Worm (Caenorhabditis elegans) whole organism, L3 larva: ENCODE data around the gene dyf-2.

Experiments used
- aly-2 ChIP-seq: fragments of 150-350 bp; optimal IDR thresholded peaks from 2 replicates; lab custom pipeline; 2014; ENCODE audit warnings: missing biosample characterization, missing genetic modification characterization
- ama-1 ChIP-seq: fragments of 150-350 bp; optimal IDR thresholded peaks from 2 replicates; lab custom pipeline; 2018
- ceh-16 ChIP-seq: sonication (generic microtip); optimal IDR thresholded peaks from 2 replicates; lab custom pipeline; 2017; ENCODE audit warnings: missing biosample characterization, missing genetic modification characterization
- ceh-28 ChIP-seq: fragments of 150-350 bp; optimal IDR thresholded peaks from 2 replicates; lab custom pipeline; 2014; ENCODE audit warnings: missing biosample characterization, missing genetic modification reagents, missing genetic modification characterization
- daf-12 ChIP-seq: fragments of 150-350 bp; optimal IDR thresholded peaks from 2 replicates; lab custom pipeline; 2014; ENCODE audit warnings: missing biosample characterization, missing genetic modification reagents, missing genetic modification characterization
- egl-27 ChIP-seq: sonication (generic microtip); optimal IDR thresholded peaks from 4 replicates; lab custom pipeline; 2017; ENCODE audit warnings: missing biosample characterization, missing genetic modification reagents, missing genetic modification characterization
- egl-5 ChIP-seq: fragments of 150-350 bp; optimal IDR thresholded peaks from 2 replicates; lab custom pipeline; 2017; ENCODE audit warnings: missing biosample characterization, missing genetic modification reagents, missing genetic modification characterization, inconsistent platforms
- elt-2 ChIP-seq: sonication (generic microtip); optimal IDR thresholded peaks from 2 replicates; lab custom pipeline; 2016; ENCODE audit warnings: missing genetic modification reagents, mild to moderate bottlenecking, missing genetic modification characterization, missing compliant biosample characterization
- elt-3 ChIP-seq, 3 experiments: fragments of 150-350 bp in 1 of 3; sonication (generic microtip) in 2 of 3; optimal IDR thresholded peaks; 2 replicates in 2 of 3; 4 replicates in 1 of 3; lab custom pipeline; 2014 to 2017; ENCODE audit warnings: missing biosample characterization in 3 of 3, missing genetic modification characterization in 3 of 3
- eor-1 ChIP-seq, 2 experiments: fragments of 150-350 bp; optimal IDR thresholded peaks; 2 replicates each; lab custom pipeline; 2014 to 2018; ENCODE audit warnings: missing biosample characterization in 2 of 2, missing genetic modification characterization in 2 of 2
- fkh-10 ChIP-seq: sonication (generic microtip); optimal IDR thresholded peaks from 2 replicates; lab custom pipeline; 2017; ENCODE audit warnings: missing biosample characterization, missing genetic modification reagents, missing genetic modification characterization
- fkh-2 ChIP-seq: fragments of 150-350 bp; optimal IDR thresholded peaks from 2 replicates; lab custom pipeline; 2014; ENCODE audit warnings: missing biosample characterization, missing genetic modification reagents, missing genetic modification characterization
- fos-1 ChIP-seq: fragments of 150-350 bp; optimal IDR thresholded peaks from 2 replicates; lab custom pipeline; 2014; ENCODE audit warnings: missing biosample characterization, missing genetic modification characterization
- hmg-11 ChIP-seq: sonication (generic microtip); optimal IDR thresholded peaks from 2 replicates; lab custom pipeline; 2016; ENCODE audit warnings: missing genetic modification characterization, missing compliant biosample characterization
- jun-1 ChIP-seq: fragments of 150-350 bp; optimal IDR thresholded peaks from 2 replicates; lab custom pipeline; 2014; ENCODE audit warnings: missing biosample characterization, missing genetic modification reagents, missing genetic modification characterization
- lin-15B ChIP-seq: fragments of 150-350 bp; optimal IDR thresholded peaks from 2 replicates; lab custom pipeline; 2014; ENCODE audit warnings: missing biosample characterization, missing genetic modification characterization
- lin-39 ChIP-seq: fragments of 150-350 bp; optimal IDR thresholded peaks from 2 replicates; lab custom pipeline; 2018; ENCODE audit warnings: missing biosample characterization, missing genetic modification reagents, missing genetic modification characterization
- lsy-12 ChIP-seq: sonication (generic microtip); optimal IDR thresholded peaks from 2 replicates; lab custom pipeline; 2016; ENCODE audit warnings: mild to moderate bottlenecking, missing genetic modification characterization, missing compliant biosample characterization
- mdl-1 ChIP-seq: fragments of 150-350 bp; optimal IDR thresholded peaks from 2 replicates; lab custom pipeline; 2014; ENCODE audit warnings: missing biosample characterization, missing genetic modification characterization
- mml-1 ChIP-seq: fragments of 150-350 bp; sonication (generic microtip); optimal IDR thresholded peaks from 3 replicates; lab custom pipeline; 2014; ENCODE audit warnings: missing biosample characterization, missing genetic modification characterization
- nfya-1 ChIP-seq: sonication (generic microtip); optimal IDR thresholded peaks from 2 replicates; lab custom pipeline; 2017; ENCODE audit warnings: missing genetic modification characterization, mild to moderate bottlenecking, missing compliant biosample characterization, antibody characterized with exemption, moderate library complexity; ENCODE audit not compliant: insufficient read depth
- nhr-11 ChIP-seq: fragments of 150-350 bp; optimal IDR thresholded peaks from 2 replicates; lab custom pipeline; 2014; ENCODE audit warnings: missing biosample characterization, missing genetic modification characterization
- nhr-23 ChIP-seq: fragments of 150-350 bp; optimal IDR thresholded peaks from 2 replicates; lab custom pipeline; 2014; ENCODE audit warnings: missing biosample characterization, missing genetic modification reagents, missing genetic modification characterization
- nhr-25 ChIP-seq: sonication (generic microtip); optimal IDR thresholded peaks from 2 replicates; lab custom pipeline; 2017; ENCODE audit warnings: missing biosample characterization, missing genetic modification characterization
- nhr-28 ChIP-seq: fragments of 150-350 bp; optimal IDR thresholded peaks from 2 replicates; lab custom pipeline; 2014; ENCODE audit warnings: missing biosample characterization, missing genetic modification characterization
- nhr-43 ChIP-seq: sonication (generic microtip); optimal IDR thresholded peaks from 2 replicates; lab custom pipeline; 2016; ENCODE audit warnings: mild to moderate bottlenecking, missing genetic modification characterization, missing compliant biosample characterization; ENCODE audit not compliant: poor library complexity, severe bottlenecking
- nhr-67 ChIP-seq: fragments of 150-350 bp; optimal IDR thresholded peaks from 2 replicates; lab custom pipeline; 2014; ENCODE audit warnings: missing biosample characterization, missing genetic modification characterization
- nhr-76 ChIP-seq: fragments of 150-350 bp; sonication (generic microtip); optimal IDR thresholded peaks from 5 replicates; lab custom pipeline; 2014; ENCODE audit warnings: missing biosample characterization, missing genetic modification characterization
- nhr-77 ChIP-seq: fragments of 150-350 bp; optimal IDR thresholded peaks from 2 replicates; lab custom pipeline; 2014; ENCODE audit warnings: missing biosample characterization, missing genetic modification characterization
- pha-4 ChIP-seq: fragments of 150-350 bp; optimal IDR thresholded peaks from 2 replicates; lab custom pipeline; 2014; ENCODE audit warnings: missing biosample characterization, missing genetic modification reagents, missing genetic modification characterization
- pqm-1 ChIP-seq: fragments of 150-350 bp; optimal IDR thresholded peaks from 2 replicates; lab custom pipeline; 2017; ENCODE audit warnings: missing biosample characterization, missing genetic modification characterization, inconsistent platforms
- skn-1 ChIP-seq: fragments of 150-350 bp; optimal IDR thresholded peaks from 2 replicates; lab custom pipeline; 2014; ENCODE audit warnings: missing biosample characterization, missing genetic modification characterization
- snpc-4 ChIP-seq: fragments of 150-350 bp; optimal IDR thresholded peaks from 2 replicates; lab custom pipeline; 2014; ENCODE audit warnings: missing biosample characterization, missing genetic modification characterization
- tbx-2 ChIP-seq: sonication (generic microtip); optimal IDR thresholded peaks from 2 replicates; lab custom pipeline; 2016; ENCODE audit warnings: mild to moderate bottlenecking, missing genetic modification characterization, missing compliant biosample characterization
- zag-1 ChIP-seq: fragments of 150-350 bp; optimal IDR thresholded peaks from 2 replicates; lab custom pipeline; 2014; ENCODE audit warnings: missing biosample characterization, missing genetic modification characterization

Gene dyf-2

DNA sequence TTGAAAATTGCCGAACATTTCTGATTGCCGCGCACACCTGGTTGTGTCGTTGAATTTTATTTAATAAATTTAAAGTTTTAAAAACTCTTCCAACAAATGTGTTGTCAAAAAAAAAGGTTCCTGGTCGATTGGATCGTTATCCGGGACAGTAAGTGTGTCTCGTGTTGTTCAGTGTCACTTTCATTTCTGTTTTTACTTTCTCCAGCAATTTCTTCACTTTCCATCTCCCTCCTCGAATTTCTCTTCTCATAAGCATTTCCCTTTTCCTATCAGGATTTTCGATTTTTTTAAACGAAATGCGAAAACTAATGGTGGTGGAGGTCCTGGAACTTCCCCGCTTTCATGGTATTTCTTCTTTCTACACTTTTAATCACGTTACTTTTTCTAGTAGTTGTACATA is 9.3 kb upstream of the dyf-2 start:
- TF ChIP-seq fkh-2 (tag; lab: Kevin White, UChicago) (no peak), nhr-23 (tag; lab: Kevin White, UChicago) (peak; percentile 14)

- TF ChIP-seq nfya-1 (peak; percentile 52), fkh-10 (GFP tag; lab: Kevin White, UChicago) (no peak), lsy-12 (tag; lab: Kevin White, UChicago) (peak; percentile 9), hmg-11 (tag; lab: Kevin White, UChicago) (no peak), daf-12 (tag; lab: Kevin White, UChicago) (no peak), pqm-1 (peak; percentile 61), egl-27 (tag; lab: Kevin White, UChicago) (peak; percentile 52), pha-4 (tag; lab: Kevin White, UChicago) (peak; percentile 96), nhr-43 (tag; lab: Kevin White, UChicago) (peak; percentile 9), elt-2 (tag; lab: Kevin White, UChicago) (peak; percentile 74), nhr-25 (tag; lab: Kevin White, UChicago) (no peak), skn-1 (peak; percentile 72), fos-1 (tag; lab: Kevin White, UChicago) (no peak), jun-1 (tag; lab: Kevin White, UChicago) (peak; percentile 10), ceh-28 (peak; percentile 51), tbx-2 (tag; lab: Kevin White, UChicago) (no peak), zag-1 (tag; lab: Kevin White, UChicago) (no peak)
Measured at ce11 chrIII:13694048-13694447, 7.8 kb upstream of the dyf-2 start.

- TF ChIP-seq fkh-10 (GFP tag; lab: Kevin White, UChicago) = no peak
- peak; percentile 57 for TF ChIP-seq ceh-28
- no peak for TF ChIP-seq nhr-28 (tag; lab: Kevin White, UChicago)
- TF ChIP-seq, all 47 proteins: peak for 1
Measured at ce11 chrIII:13693187-13693586, 6.9 kb upstream of the dyf-2 start.

DNA sequence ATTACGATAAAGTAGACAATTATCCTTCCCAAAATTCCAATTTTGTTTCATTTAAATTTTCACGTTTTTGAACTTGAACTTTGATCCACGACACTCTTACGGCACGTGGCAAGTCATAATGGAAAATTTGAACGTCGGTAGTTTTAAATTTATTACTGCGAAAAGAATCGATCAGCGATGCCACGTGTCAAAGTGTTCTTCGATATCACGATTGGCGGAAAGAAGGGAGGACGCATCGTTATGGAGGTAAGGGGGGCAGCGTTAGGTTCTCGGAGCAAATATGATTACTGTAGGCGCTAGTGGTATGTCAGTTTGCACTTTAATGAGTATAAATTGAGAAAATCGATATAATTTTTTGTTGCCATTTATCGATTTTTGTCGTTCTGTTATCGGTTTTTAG is 6.3 kb upstream of the dyf-2 start, which contains the start of gene cyn-2:
TSS of gene cyn-2 (plus strand) at position 114 of the 400 bp plus-strand sequence.
- TF ChIP-seq ceh-28 = peak; percentile 27
- TF ChIP-seq mml-1 = no peak

DNA sequence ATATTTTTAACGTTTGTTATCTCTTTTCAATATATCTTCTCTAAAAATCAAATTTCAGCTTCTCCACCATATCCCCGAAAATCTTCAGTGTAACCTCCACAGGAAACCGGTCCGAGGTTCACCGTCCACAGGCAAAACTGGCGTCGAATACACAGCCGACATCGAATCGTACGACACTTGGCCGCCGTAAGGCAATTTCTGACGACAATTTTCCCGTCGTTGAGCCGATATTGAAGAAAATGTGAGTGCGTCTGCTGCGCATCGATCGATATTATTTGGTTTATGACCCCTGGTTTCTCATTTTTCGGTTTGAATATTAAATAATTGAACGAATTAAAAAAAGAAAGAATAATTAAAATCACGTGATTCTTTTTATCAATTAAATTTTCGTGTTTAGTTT is 966 bp upstream of the dyf-2 start, which contains the start of gene cul-2:
TSS of gene cul-2 (plus strand) at position 59 of the 400 bp plus-strand sequence.
- TF ChIP-seq lin-15B (peak; percentile 43), ama-1 (peak; percentile 10), egl-5 (tag; lab: Kevin White, UChicago) (no peak), pha-4 (tag; lab: Kevin White, UChicago) (peak; percentile 35), hmg-11 (tag; lab: Kevin White, UChicago) (peak; percentile 60), lin-39 (tag; lab: Kevin White, UChicago) (peak; percentile 18), nhr-25 (tag; lab: Kevin White, UChicago) (peak; percentile 38), nfya-1 (peak; percentile 36), ceh-16 (tag; lab: Kevin White, UChicago) (no peak)

- TF ChIP-seq ceh-16 (tag; lab: Kevin White, UChicago) = no peak
- no peak for TF ChIP-seq nhr-76
- no peak for TF ChIP-seq lin-39 (tag; lab: Kevin White, UChicago)
- no peak for TF ChIP-seq jun-1 (tag; lab: Kevin White, UChicago)
- TF ChIP-seq hmg-11 (tag; lab: Kevin White, UChicago) = no peak
- TF ChIP-seq lin-15B = no peak
- TF ChIP-seq tbx-2 (tag; lab: Kevin White, UChicago) = no peak
- TF ChIP-seq mml-1 = no peak
- no peak for TF ChIP-seq egl-27 (tag; lab: Kevin White, UChicago)
- TF ChIP-seq snpc-4 (tag; lab: Kevin White, UChicago) = no peak
- no peak for TF ChIP-seq daf-12 (tag; lab: Kevin White, UChicago)
Measured at ce11 chrIII:13684236-13684635, 2.0 kb downstream of the dyf-2 start.

DNA sequence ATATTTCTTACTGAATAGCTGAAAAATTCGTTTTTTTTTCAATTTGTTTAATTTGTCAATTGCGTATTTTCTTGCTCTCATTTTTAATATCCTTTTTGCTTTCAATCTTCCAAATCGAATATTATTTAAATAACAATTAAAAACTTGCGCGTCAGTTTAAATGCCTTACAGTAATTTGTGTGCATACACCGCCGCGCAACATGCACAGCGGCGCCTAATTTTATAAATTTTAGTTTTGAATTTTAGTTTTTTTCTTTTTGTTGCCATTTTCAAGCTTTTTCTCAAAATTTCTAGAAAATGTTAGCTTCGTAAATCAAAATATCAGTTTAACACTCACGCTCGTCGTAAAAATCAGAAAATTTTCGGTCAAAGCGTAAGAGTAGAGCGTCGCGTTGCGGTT is 3.0 kb downstream of the dyf-2 start:
- TF ChIP-seq aly-2 (tag; lab: Kevin White, UChicago) (no peak), eor-1 (tag; optimal IDR thresholded peaks at IDR 0.05; lab: Kevin White, UChicago) (no peak), nhr-43 (tag; lab: Kevin White, UChicago) (no peak), fos-1 (tag; lab: Kevin White, UChicago) (no peak), elt-2 (tag; lab: Kevin White, UChicago) (no peak), lsy-12 (tag; lab: Kevin White, UChicago) (no peak), nhr-28 (tag; lab: Kevin White, UChicago) (no peak), mdl-1 (tag; lab: Kevin White, UChicago) (no peak), elt-3 (tag; optimal IDR thresholded peaks at IDR 0.05; lab: Kevin White, UChicago) (no peak), egl-5 (tag; lab: Kevin White, UChicago) (no peak), pha-4 (tag; lab: Kevin White, UChicago) (no peak), nhr-11 (no peak), nhr-23 (tag; lab: Kevin White, UChicago) (no peak), nhr-77 (tag; lab: Kevin White, UChicago) (no peak), nhr-76 (no peak), nhr-67 (tag; lab: Kevin White, UChicago) (no peak)
